Fruit fly (Drosophila melanogaster): ENCODE data around the gene CG33306.

- TF ChIP-seq Vsx2 (GFP tag; optimal IDR thresholded peaks at IDR 0.05; ENCODE audit: partially characterized antibody), result no peak
- TF ChIP-seq lola (GFP tag; optimal IDR thresholded peaks at IDR 0.05), result no peak
- TF ChIP-seq brk (GFP tag; optimal IDR thresholded peaks at IDR 0.05), result no peak
- TF ChIP-seq GATAd (GFP tag; optimal IDR thresholded peaks at IDR 0.05), result no peak
- no peak for TF ChIP-seq Sp1 (GFP tag; optimal IDR thresholded peaks at IDR 0.05)
- no peak for TF ChIP-seq sage (GFP tag; optimal IDR thresholded peaks at IDR 0.05)
- peak in 1 of 2 experiments; percentile 4 for TF ChIP-seq foxo (GFP tag; optimal IDR thresholded peaks at IDR 0.05)
- TF ChIP-seq usp (GFP tag; optimal IDR thresholded peaks at IDR 0.05), result no peak
- no peak for TF ChIP-seq Jra (GFP tag; optimal IDR thresholded peaks at IDR 0.05)
- no peak for TF ChIP-seq OdsH (GFP tag; optimal IDR thresholded peaks at IDR 0.05)
- TF ChIP-seq psq (GFP tag; optimal IDR thresholded peaks at IDR 0.05), result no peak
- TF ChIP-seq Hr78 (GFP tag; optimal IDR thresholded peaks at IDR 0.05), result no peak
Measured at dm6 chr2L:13803805-13804560, 39.6 kb downstream of the CG33306 start.

Data from whole organism, wandering third instar larva.